Worm (Caenorhabditis elegans) whole organism, L1 larva: ENCODE data around the gene T26E4.2.
"Not testable (repeated sequence)": the region's sequence is repeated elsewhere in the genome, so short reads cannot be mapped to it uniquely, and the experiment has no call there.

Experiments
- ama-1 ChIP-seq: fragments of 150-350 bp; optimal IDR thresholded peaks from 2 replicates; lab custom pipeline; 2014
- ceh-63 ChIP-seq: fragments of 200-800 bp; sonication (Bioruptor generic); optimal IDR thresholded peaks from 2 replicates; lab custom pipeline; 2018; ENCODE audit warnings: mild to moderate bottlenecking, missing genetic modification characterization, missing compliant biosample characterization
- fos-1 ChIP-seq: fragments of 150-350 bp; optimal IDR thresholded peaks from 2 replicates; lab custom pipeline; 2014; ENCODE audit warnings: missing biosample characterization, missing genetic modification characterization
- mep-1 ChIP-seq: fragments of 150-350 bp; optimal IDR thresholded peaks from 2 replicates; lab custom pipeline; 2014; ENCODE audit warnings: missing biosample characterization, missing genetic modification characterization
- pag-3 ChIP-seq: sonication (generic microtip); optimal IDR thresholded peaks from 2 replicates; lab custom pipeline; 2017; ENCODE audit warnings: missing genetic modification characterization, mild to moderate bottlenecking, missing compliant biosample characterization, antibody characterized with exemption, borderline replicate concordance; ENCODE audit not compliant: insufficient read depth
- pqm-1 ChIP-seq: sonication (generic microtip); optimal IDR thresholded peaks from 3 replicates; lab custom pipeline; 2017; ENCODE audit warnings: missing biosample characterization, missing genetic modification characterization
- ztf-4 ChIP-seq: fragments of 150-350 bp; optimal IDR thresholded peaks from 2 replicates; lab custom pipeline; 2014; ENCODE audit warnings: missing biosample characterization, missing genetic modification characterization

- not testable (repeated sequence) for TF ChIP-seq pag-3 (tag; lab: Kevin White, UChicago); ama-1; fos-1 (tag; lab: Kevin White, UChicago); ztf-4 (tag; lab: Kevin White, UChicago); ceh-63 (GFP tag; lab: Kevin White, UChicago); mep-1 (tag; lab: Kevin White, UChicago); pqm-1 (tag; lab: Kevin White, UChicago)
These were observed 21.9 kb downstream of the T26E4.2 start, which contains the start of gene srd-27 for ce11 chrV:15803079-15803478.
